Fruit fly (Drosophila melanogaster): ENCODE data around the gene Brd.

DNA sequence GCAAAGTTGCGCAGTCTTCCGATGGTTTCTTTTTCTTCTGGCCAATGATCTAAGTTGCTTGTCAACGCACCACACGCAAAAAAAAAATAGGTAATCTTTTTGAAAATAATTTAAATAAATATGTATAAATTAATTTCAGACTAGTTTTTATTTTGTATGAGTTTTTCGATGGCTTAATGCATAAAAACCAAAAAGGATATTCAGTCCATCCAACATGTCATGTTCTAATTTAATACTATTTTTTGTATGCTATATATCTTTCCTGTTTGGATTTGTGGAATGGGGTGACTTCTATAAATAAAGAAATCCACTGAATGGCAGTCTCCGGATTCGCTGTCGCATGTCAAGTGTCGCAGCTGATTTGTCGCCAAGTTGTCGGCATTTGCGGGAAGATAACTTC lies 37.2 kb downstream of the Brd start:
- TF ChIP-seq CG12768 (GFP tag; optimal IDR thresholded peaks at IDR 0.05) (no peak), kay (GFP tag; ENCODE audit: borderline replicate concordance) (no peak), CG11617 (GFP tag; optimal IDR thresholded peaks at IDR 0.05) (no peak), Clk (GFP tag; optimal IDR thresholded peaks at IDR 0.05) (no peak), bab1 (GFP tag; optimal IDR thresholded peaks at IDR 0.05) (no peak), CG1620 (GFP tag; optimal IDR thresholded peaks at IDR 0.05) (no peak), Hr96 (GFP tag; optimal IDR thresholded peaks at IDR 0.05) (no peak), Crg-1 (GFP tag; optimal IDR thresholded peaks at IDR 0.05) (no peak), CG14711 (tag; optimal IDR thresholded peaks at IDR 0.05) (no peak), pad (GFP tag; optimal IDR thresholded peaks at IDR 0.05) (no peak), CG7101 (tag; optimal IDR thresholded peaks at IDR 0.05) (no peak)
